Fruit fly (Drosophila melanogaster) whole organism, embryonic: ENCODE measurements around the gene CG9919.

ENCODE experiments used
- ATbp ChIP-seq: fragments of 200-800 bp; sonication (Bioruptor generic); optimal IDR thresholded peaks from 2 replicates; lab custom pipeline; 2017; ENCODE audit warnings: missing biosample characterization, mild to moderate bottlenecking, missing genetic modification characterization, missing genetic modification reagents
- B-H1 ChIP-seq: fragments of 200-800 bp; sonication (Bioruptor generic); IDR thresholded peaks from 3 replicates; pipeline ENCODE4 v1.3.6; 2022; ENCODE audit warnings: missing biosample characterization, missing genetic modification characterization
- CG11085 ChIP-seq: fragments of 200-800 bp; sonication (Bioruptor generic); IDR thresholded peaks from 2 replicates; pipeline ENCODE4 v1.3.6; 2022; ENCODE audit warnings: missing biosample characterization, missing genetic modification characterization
- CG13424 ChIP-seq: fragments of 200-800 bp; sonication (Bioruptor generic); optimal IDR thresholded peaks from 2 replicates; lab custom pipeline; 2019; ENCODE audit warnings: missing biosample characterization, mild to moderate bottlenecking, missing genetic modification characterization, moderate library complexity
- CG17568 ChIP-seq: fragments of 200-800 bp; sonication (Bioruptor generic); optimal IDR thresholded peaks from 2 replicates; lab custom pipeline; 2018; ENCODE audit warnings: missing biosample characterization, mild to moderate bottlenecking, missing genetic modification characterization, moderate library complexity
- CG18599 ChIP-seq: fragments of 200-800 bp; sonication (Bioruptor generic); optimal IDR thresholded peaks from 3 replicates; lab custom pipeline; 2017; ENCODE audit warnings: missing biosample characterization, missing genetic modification characterization, mild to moderate bottlenecking, moderate library complexity, missing genetic modification reagents
- CG32532 ChIP-seq: fragments of 200-800 bp; sonication (Bioruptor generic); IDR thresholded peaks from 2 replicates; pipeline ENCODE4 v1.3.6; 2022; ENCODE audit warnings: missing biosample characterization, missing genetic modification characterization
- CG4360 ChIP-seq: fragments of 200-800 bp; sonication (Bioruptor generic); IDR thresholded peaks from 2 replicates; pipeline ENCODE4 v1.3.6; 2022; ENCODE audit warnings: missing biosample characterization, missing genetic modification characterization
- CG4404 ChIP-seq: fragments of 200-800 bp; sonication (Bioruptor generic); IDR thresholded peaks from 2 replicates; pipeline ENCODE4 v1.3.6; 2022; ENCODE audit warnings: missing biosample characterization, missing genetic modification characterization
- CG5180 ChIP-seq: fragments of 200-800 bp; sonication (Bioruptor generic); optimal IDR thresholded peaks from 3 replicates; lab custom pipeline; 2017; ENCODE audit warnings: missing biosample characterization, missing genetic modification characterization, mild to moderate bottlenecking, moderate library complexity, missing genetic modification reagents
- CG6175 ChIP-seq: fragments of 200-800 bp; sonication (Bioruptor generic); IDR thresholded peaks from 3 replicates; pipeline ENCODE4 v1.3.6; 2022; ENCODE audit warnings: missing biosample characterization, missing genetic modification characterization
- CG6765 ChIP-seq: fragments of 200-800 bp; sonication (Bioruptor generic); optimal IDR thresholded peaks from 3 replicates; lab custom pipeline; 2017; ENCODE audit warnings: missing biosample characterization, mild to moderate bottlenecking, missing genetic modification characterization
- CG7372 ChIP-seq: fragments of 200-800 bp; sonication (Bioruptor generic); IDR thresholded peaks from 2 replicates; pipeline ENCODE4 v1.3.6; 2022; ENCODE audit warnings: missing biosample characterization, missing genetic modification characterization
- CG7745 ChIP-seq: fragments of 200-800 bp; sonication (Bioruptor generic); optimal IDR thresholded peaks from 2 replicates; lab custom pipeline; 2018; ENCODE audit warnings: missing biosample characterization, mild to moderate bottlenecking, missing genetic modification characterization, moderate library complexity
- CG9797 ChIP-seq: fragments of 200-800 bp; sonication (Bioruptor generic); optimal IDR thresholded peaks from 3 replicates; lab custom pipeline; 2018; ENCODE audit warnings: missing biosample characterization, mild to moderate bottlenecking, missing genetic modification characterization
- D19B ChIP-seq: fragments of 200-800 bp; sonication (Bioruptor generic); optimal IDR thresholded peaks from 2 replicates; lab custom pipeline; 2017; ENCODE audit warnings: missing biosample characterization, mild to moderate bottlenecking, missing genetic modification characterization
- Dbx ChIP-seq: fragments of 200-800 bp; sonication (Bioruptor generic); IDR thresholded peaks from 3 replicates; pipeline ENCODE4 v1.3.6; 2022; ENCODE audit warnings: missing biosample characterization, missing genetic modification characterization
- Dek ChIP-seq: fragments of 200-800 bp; sonication (Bioruptor generic); optimal IDR thresholded peaks from 3 replicates; lab custom pipeline; 2019; ENCODE audit warnings: missing biosample characterization, mild to moderate bottlenecking, missing genetic modification characterization, moderate library complexity
- Dp ChIP-seq: fragments of 200-800 bp; sonication (Bioruptor generic); optimal IDR thresholded peaks from 2 replicates; lab custom pipeline; 2018; ENCODE audit warnings: missing biosample characterization, mild to moderate bottlenecking, missing genetic modification characterization, moderate library complexity
- Drgx ChIP-seq: fragments of 200-800 bp; sonication (Bioruptor generic); IDR thresholded peaks from 2 replicates; pipeline ENCODE4 v1.3.6; 2022; ENCODE audit warnings: missing biosample characterization, missing genetic modification characterization
- Eip74EF ChIP-seq, 2 experiments: fragments of 200-800 bp in 1 of 2; fragments of >200 bp in 1 of 2; sonication (Bioruptor generic) in 1 of 2; optimal IDR thresholded peaks; 2 replicates each; lab custom pipeline; 2017 to 2019; ENCODE audit warnings: missing biosample characterization in 2 of 2, missing genetic modification characterization in 2 of 2, mild to moderate bottlenecking in 1 of 2, moderate library complexity in 1 of 2
- Fer1 ChIP-seq: fragments of 200-800 bp; sonication (Bioruptor generic); optimal IDR thresholded peaks from 2 replicates; lab custom pipeline; 2017; ENCODE audit warnings: missing biosample characterization, mild to moderate bottlenecking, missing genetic modification characterization
- H15 ChIP-seq: fragments of 200-800 bp; sonication (Bioruptor generic); IDR thresholded peaks from 3 replicates; pipeline ENCODE4 v1.3.6; 2022; ENCODE audit warnings: missing biosample characterization, missing genetic modification characterization
- HLHmδ ChIP-seq: fragments of 200-800 bp; sonication (Bioruptor generic); optimal IDR thresholded peaks from 2 replicates; lab custom pipeline; 2018; ENCODE audit warnings: missing biosample characterization, mild to moderate bottlenecking, missing genetic modification characterization, moderate library complexity
- Lpt ChIP-seq: fragments of >200 bp; optimal IDR thresholded peaks from 2 replicates; lab custom pipeline; 2018; ENCODE audit warnings: missing biosample characterization, missing genetic modification characterization
- MESR4 ChIP-seq: fragments of 200-800 bp; sonication (Bioruptor generic); optimal IDR thresholded peaks from 2 replicates; lab custom pipeline; 2018; ENCODE audit warnings: missing biosample characterization, mild to moderate bottlenecking, missing genetic modification characterization, moderate library complexity
- MTF-1 ChIP-seq: fragments of 200-800 bp; sonication (Bioruptor generic); optimal IDR thresholded peaks from 2 replicates; lab custom pipeline; 2018; ENCODE audit warnings: missing biosample characterization, mild to moderate bottlenecking, missing genetic modification characterization, borderline replicate concordance
- Max ChIP-seq: fragments of 200-800 bp; sonication (Bioruptor generic); optimal IDR thresholded peaks from 2 replicates; lab custom pipeline; 2016; ENCODE audit warnings: missing biosample characterization, mild to moderate bottlenecking, missing genetic modification characterization
- Myb ChIP-seq: fragments of 200-800 bp; sonication (Bioruptor generic); optimal IDR thresholded peaks from 2 replicates; lab custom pipeline; 2016; ENCODE audit warnings: missing biosample characterization, missing genetic modification characterization
- Nf-YA ChIP-seq: fragments of 200-800 bp; sonication (Bioruptor generic); IDR thresholded peaks from 2 replicates; pipeline ENCODE4 v1.3.6; 2022; ENCODE audit warnings: missing biosample characterization, missing genetic modification characterization
- NfI ChIP-seq: fragments of 200-800 bp; sonication (Bioruptor generic); optimal IDR thresholded peaks from 3 replicates; lab custom pipeline; 2018; ENCODE audit warnings: missing biosample characterization, mild to moderate bottlenecking, missing genetic modification characterization, moderate library complexity
- Six4 ChIP-seq: fragments of 200-800 bp; sonication (Bioruptor generic); optimal IDR thresholded peaks from 2 replicates; lab custom pipeline; 2016; ENCODE audit warnings: missing biosample characterization, missing genetic modification characterization
- Trl ChIP-seq, 3 experiments: fragments of >200 bp in 2 of 3; fragments of 200-800 bp in 1 of 3; sonication (Bioruptor generic) in 1 of 3; optimal IDR thresholded peaks; 2 replicates in 1 of 3; 3 replicates in 2 of 3; lab custom pipeline; 2016 to 2017; ENCODE audit warnings: missing biosample characterization in 1 of 3, missing genetic modification characterization in 1 of 3
- ash1 ChIP-seq: fragments of 200-800 bp; sonication (Bioruptor generic); optimal IDR thresholded peaks from 2 replicates; lab custom pipeline; 2018; ENCODE audit warnings: missing biosample characterization, mild to moderate bottlenecking, missing genetic modification characterization
- bcd ChIP-seq: fragments of 200-800 bp; sonication (Bioruptor generic); optimal IDR thresholded peaks from 2 replicates; lab custom pipeline; 2017; ENCODE audit warnings: missing biosample characterization, mild to moderate bottlenecking, missing genetic modification characterization
- bsh ChIP-seq, 2 experiments: fragments of 200-800 bp; sonication (Bioruptor generic); optimal IDR thresholded peaks; 2 replicates each; lab custom pipeline; 2017 to 2018; ENCODE audit warnings: mild to moderate bottlenecking in 2 of 2, missing biosample characterization in 2 of 2, missing genetic modification characterization in 2 of 2, moderate library complexity in 1 of 2
- chm ChIP-seq: fragments of 200-800 bp; sonication (Bioruptor generic); IDR thresholded peaks from 2 replicates; pipeline ENCODE4 v1.3.6; 2022; ENCODE audit warnings: missing biosample characterization, missing genetic modification characterization
- ci ChIP-seq: fragments of 200-800 bp; sonication (Bioruptor generic); IDR thresholded peaks from 3 replicates; pipeline ENCODE4 v1.3.6; 2022; ENCODE audit warnings: missing biosample characterization, missing genetic modification characterization
- crc ChIP-seq: fragments of 200-800 bp; sonication (Bioruptor generic); optimal IDR thresholded peaks from 2 replicates; lab custom pipeline; 2016; ENCODE audit warnings: missing biosample characterization, missing genetic modification characterization
- dimm ChIP-seq: fragments of 200-800 bp; sonication (Bioruptor generic); IDR thresholded peaks from 2 replicates; pipeline ENCODE4 v1.3.6; 2022; ENCODE audit warnings: missing biosample characterization, missing genetic modification characterization
- grn ChIP-seq: fragments of 200-800 bp; sonication (Bioruptor generic); optimal IDR thresholded peaks from 3 replicates; lab custom pipeline; 2017; ENCODE audit warnings: missing biosample characterization, missing genetic modification characterization
- hbn ChIP-seq: fragments of 200-800 bp; sonication (Bioruptor generic); IDR thresholded peaks from 2 replicates; pipeline ENCODE4 v1.3.6; 2022; ENCODE audit warnings: missing biosample characterization, missing genetic modification characterization; ENCODE audit not compliant: partially characterized antibody
- inv ChIP-seq: fragments of 200-800 bp; sonication (Bioruptor generic); IDR thresholded peaks from 2 replicates; pipeline ENCODE4 v1.3.6; 2022; ENCODE audit warnings: missing biosample characterization, missing genetic modification characterization; ENCODE audit not compliant: partially characterized antibody
- nom ChIP-seq: fragments of 200-800 bp; sonication (Bioruptor generic); optimal IDR thresholded peaks from 2 replicates; lab custom pipeline; 2017; ENCODE audit warnings: missing biosample characterization, missing genetic modification characterization, mild to moderate bottlenecking, moderate library complexity, missing genetic modification reagents
- pan ChIP-seq, 4 experiments: fragments of >200 bp in 3 of 4; fragments of 200-800 bp in 1 of 4; sonication (Bioruptor generic) in 1 of 4; optimal IDR thresholded peaks in 3 of 4; IDR thresholded peaks in 1 of 4; 2 replicates each; pipeline versions ENCODE4 v1.3.6 to Lab custom; 2017 to 2022; ENCODE audit warnings: missing biosample characterization in 2 of 4, missing genetic modification characterization in 2 of 4, mixed read lengths in 1 of 4
- so ChIP-seq: fragments of 200-800 bp; sonication (Bioruptor generic); IDR thresholded peaks from 3 replicates; pipeline ENCODE4 v1.3.6; 2022; ENCODE audit warnings: missing biosample characterization, missing genetic modification characterization
- trh ChIP-seq: fragments of 200-800 bp; sonication (Bioruptor generic); optimal IDR thresholded peaks from 2 replicates; lab custom pipeline; 2016; ENCODE audit warnings: missing biosample characterization, missing genetic modification characterization
- unc-4 ChIP-seq: fragments of 200-800 bp; sonication (Bioruptor generic); IDR thresholded peaks from 2 replicates; pipeline ENCODE4 v1.3.6; 2022; ENCODE audit warnings: missing biosample characterization, missing genetic modification characterization; ENCODE audit not compliant: partially characterized antibody
- unpg ChIP-seq: fragments of 200-800 bp; sonication (Bioruptor generic); optimal IDR thresholded peaks from 3 replicates; lab custom pipeline; 2018; ENCODE audit warnings: missing biosample characterization, mild to moderate bottlenecking, missing genetic modification characterization, moderate library complexity

The CG9919 gene

dm6 chrX:16285186-16285585 lies 45.4 kb downstream of the CG9919 start (continued):
- TF ChIP-seq ash1 (GFP tag; lab: Kevin White, UChicago) (no peak), Dp (GFP tag; lab: Kevin White, UChicago) (no peak), Dek (tag; lab: Kevin White, UChicago) (no peak), Six4 (no peak), Eip74EF (GFP tag; optimal IDR thresholded peaks at IDR 0.05; lab: Kevin White, UChicago) (no peak), NfI (GFP tag; lab: Kevin White, UChicago) (no peak), B-H1 (0 out of 3 replicates have a peak, but pooled peaks have one; percentile 15), chm (no peak), CG5180 (GFP tag; lab: Kevin White, UChicago) (no peak), Trl (optimal IDR thresholded peaks at IDR 0.05; lab: Kevin White, UChicago) (no peak), Trl (GFP tag; optimal IDR thresholded peaks at IDR 0.05; lab: Kevin White, UChicago) (no peak), CG18599 (peak; percentile 12), Fer1 (GFP tag; lab: Kevin White, UChicago) (peak; percentile 47), trh (no peak), CG7372 (GFP tag; lab: Robert Waterston, UW) (no peak), bsh (GFP tag; optimal IDR thresholded peaks at IDR 0.05; lab: Kevin White, UChicago) (peak in 1 of 2 experiments; percentile 38), pan (optimal IDR thresholded peaks at IDR 0.05; lab: Kevin White, UChicago) (no peak), pan (GFP tag; optimal IDR thresholded peaks at IDR 0.05 in 1 of 2, IDR thresholded peaks at IDR 0.05 in 1 of 2) (peak in 1 of 2 experiments; percentile 19), CG6175 (GFP tag; lab: Robert Waterston, UW) (no peak), ci (GFP tag; lab: Robert Waterston, UW) (no peak), Max (GFP tag; lab: Kevin White, UChicago) (no peak), unpg (GFP tag; lab: Kevin White, UChicago) (peak; percentile 50), crc (GFP tag; lab: Kevin White, UChicago) (no peak), CG4404 (no peak), MTF-1 (no peak), CG13424 (tag; lab: Kevin White, UChicago) (peak; percentile 37), CG32532 (peak; percentile 19; the same call in 1 of the 2 replicates), CG7745 (tag; lab: Kevin White, UChicago) (no peak), unc-4 (no peak), so (GFP tag; lab: Robert Waterston, UW) (no peak), H15 (GFP tag; lab: Robert Waterston, UW) (no peak), HLHmδ (GFP tag; lab: Kevin White, UChicago) (no peak), CG6765 (GFP tag; lab: Kevin White, UChicago) (no peak), hbn (GFP tag; lab: Robert Waterston, UW) (no peak), ATbp (GFP tag; lab: Kevin White, UChicago) (no peak), CG17568 (GFP tag; lab: Kevin White, UChicago) (no peak), CG11085 (no peak), grn (GFP tag; lab: Kevin White, UChicago) (no peak), dimm (GFP tag; lab: Robert Waterston, UW) (no peak), Nf-YA (GFP tag; lab: Robert Waterston, UW) (no peak), CG9797 (GFP tag; lab: Kevin White, UChicago) (no peak), D19B (GFP tag; lab: Kevin White, UChicago) (no peak), nom (no peak), bcd (GFP tag; lab: Kevin White, UChicago) (no peak), inv (GFP tag; lab: Robert Waterston, UW) (no peak), Myb (no peak), Drgx (GFP tag; lab: Robert Waterston, UW) (0 out of 2 replicates have a peak, but pooled peaks have one; percentile 11), Lpt (no peak), Dbx (GFP tag; lab: Robert Waterston, UW) (no peak), CG4360 (GFP tag; lab: Robert Waterston, UW) (no peak), MESR4 (GFP tag; lab: Kevin White, UChicago) (no peak)
